Fruit fly (Drosophila melanogaster): Measurements from ENCODE around the gene spi.

The spi gene

dm6 chr2L:19546869-19547710 lies 30.0 kb downstream of the spi start, which contains the start of gene CG10337 (continued):
- TF ChIP-seq al (GFP tag; IDR thresholded peaks at IDR 0.05) (no peak; the same call in 1 of the 2 replicates), H2.0 (GFP tag; IDR thresholded peaks at IDR 0.05) (no peak), otp (GFP tag; IDR thresholded peaks at IDR 0.05) (peak; percentile 52; the same call in 1 of the 3 replicates), NFAT (GFP tag; IDR thresholded peaks at IDR 0.05) (no peak), Dp (GFP tag; optimal IDR thresholded peaks at IDR 0.05) (no peak), Asciz (GFP tag; optimal IDR thresholded peaks at IDR 0.05) (peak; percentile 36), vnd (GFP tag; IDR thresholded peaks at IDR 0.05; ENCODE audit: partially characterized antibody) (no peak), CrebB (tag; optimal IDR thresholded peaks at IDR 0.05) (peak; percentile 45), zfh2 (GFP tag; optimal IDR thresholded peaks at IDR 0.05) (no peak), chinmo (GFP tag; IDR thresholded peaks at IDR 0.05; ENCODE audit: partially characterized antibody) (0 out of 4 replicates have a peak, but pooled peaks have one; percentile 32), pzg (GFP tag; optimal IDR thresholded peaks at IDR 0.05) (no peak), sens-2 (GFP tag; IDR thresholded peaks at IDR 0.05) (no peak), cato (GFP tag; optimal IDR thresholded peaks at IDR 0.05; ENCODE audit: borderline replicate concordance) (no peak), row (GFP tag; IDR thresholded peaks at IDR 0.05) (peak; percentile 60; the same call in 2 of the 3 replicates), pum (GFP tag; optimal IDR thresholded peaks at IDR 0.05) (no peak), ssp (GFP tag; IDR thresholded peaks at IDR 0.05) (no peak), TFAM (GFP tag; optimal IDR thresholded peaks at IDR 0.05) (no peak), lola (GFP tag; optimal IDR thresholded peaks at IDR 0.05) (no peak), H15 (GFP tag; IDR thresholded peaks at IDR 0.05) (no peak), grau (tag; optimal IDR thresholded peaks at IDR 0.05) (peak; percentile 64), nau (GFP tag; optimal IDR thresholded peaks at IDR 0.05) (peak; percentile 61), so (GFP tag; IDR thresholded peaks at IDR 0.05) (peak; percentile 71), emc (GFP tag; optimal IDR thresholded peaks at IDR 0.05) (no peak), Ada2b (GFP tag; IDR thresholded peaks at IDR 0.05) (peak; percentile 55), CG34422 (GFP tag; IDR thresholded peaks at IDR 0.05) (no peak), Mad (GFP tag; optimal IDR thresholded peaks at IDR 0.05) (no peak), Hsf (GFP tag; optimal IDR thresholded peaks at IDR 0.05) (peak; percentile 16), NC2α (GFP tag; optimal IDR thresholded peaks at IDR 0.05) (no peak), gcm2 (GFP tag; optimal IDR thresholded peaks at IDR 0.05) (peak; percentile 0), CG5245 (GFP tag; optimal IDR thresholded peaks at IDR 0.05) (no peak), Nf-YB (GFP tag; optimal IDR thresholded peaks at IDR 0.05) (peak; percentile 42), CG12769 (tag; optimal IDR thresholded peaks at IDR 0.05) (peak; percentile 60), CG4730 (GFP tag; IDR thresholded peaks at IDR 0.05) (no peak), repo (GFP tag; optimal IDR thresholded peaks at IDR 0.05) (no peak), tx (GFP tag; optimal IDR thresholded peaks at IDR 0.05) (peak; percentile 39), Fer2 (tag; optimal IDR thresholded peaks at IDR 0.05) (no peak), pfk (GFP tag; optimal IDR thresholded peaks at IDR 0.05) (no peak), zen (tag; optimal IDR thresholded peaks at IDR 0.05) (no peak), CG33213 (GFP tag; optimal IDR thresholded peaks at IDR 0.05) (no peak), Taf1 (GFP tag; IDR thresholded peaks at IDR 0.05) (no peak), abd-A (tag; optimal IDR thresholded peaks at IDR 0.05) (no peak), CG10366 (GFP tag; IDR thresholded peaks at IDR 0.05) (no peak), CG1647 (GFP tag; optimal IDR thresholded peaks at IDR 0.05) (peak; percentile 22), CG18599 (GFP tag; optimal IDR thresholded peaks at IDR 0.05) (peak; percentile 80), CG14441 (GFP tag; IDR thresholded peaks at IDR 0.05) (peak; percentile 54; the same call in 1 of the 2 replicates), zfh1 (GFP tag; IDR thresholded peaks at IDR 0.05) (no peak), dan (GFP tag; IDR thresholded peaks at IDR 0.05) (no peak), Dip2 (GFP tag; IDR thresholded peaks at IDR 0.05) (no peak), yki (optimal IDR thresholded peaks at IDR 0.05) (no peak), aop (GFP tag; IDR thresholded peaks at IDR 0.05) (no peak)
